Worm (Caenorhabditis elegans) whole organism, L1 larva: ENCODE data around the gene ZK1058.3.

Experiments
- C04F5.9 ChIP-seq: sonication (generic microtip); optimal IDR thresholded peaks from 2 replicates; lab custom pipeline; 2016; ENCODE audit warnings: missing genetic modification characterization, missing compliant biosample characterization
- aha-1 ChIP-seq: fragments of 150-350 bp; optimal IDR thresholded peaks from 2 replicates; lab custom pipeline; 2014; ENCODE audit warnings: missing biosample characterization, missing genetic modification characterization
- alr-1 ChIP-seq: fragments of 200-800 bp; sonication (Bioruptor generic); optimal IDR thresholded peaks from 2 replicates; lab custom pipeline; 2018; ENCODE audit warnings: borderline replicate concordance, mild to moderate bottlenecking, missing genetic modification characterization, missing compliant biosample characterization
- aly-2 ChIP-seq: fragments of 150-350 bp; optimal IDR thresholded peaks from 2 replicates; lab custom pipeline; 2014; ENCODE audit warnings: missing biosample characterization, missing genetic modification characterization
- blmp-1 ChIP-seq: fragments of 150-350 bp; optimal IDR thresholded peaks from 2 replicates; lab custom pipeline; 2014; ENCODE audit warnings: missing biosample characterization, missing genetic modification characterization
- ceh-63 ChIP-seq: fragments of 200-800 bp; sonication (Bioruptor generic); optimal IDR thresholded peaks from 2 replicates; lab custom pipeline; 2018; ENCODE audit warnings: mild to moderate bottlenecking, missing genetic modification characterization, missing compliant biosample characterization
- ceh-8 ChIP-seq: fragments of 200-800 bp; sonication (Bioruptor generic); optimal IDR thresholded peaks from 2 replicates; lab custom pipeline; 2018; ENCODE audit warnings: mild to moderate bottlenecking, missing genetic modification characterization, moderate library complexity, missing compliant biosample characterization
- ceh-82 ChIP-seq, 3 experiments: fragments of 150-350 bp in 1 of 3; sonication (generic microtip) in 2 of 3; optimal IDR thresholded peaks; 2 replicates each; lab custom pipeline; 2014 to 2017; ENCODE audit warnings: missing biosample characterization in 3 of 3, missing genetic modification characterization in 3 of 3
- ceh-88 ChIP-seq: fragments of 200-800 bp; sonication (Bioruptor generic); IDR thresholded peaks from 2 replicates; pipeline ENCODE4 v1.3.6; 2022; ENCODE audit warnings: missing genetic modification characterization, missing compliant biosample characterization
- ces-1 ChIP-seq: fragments of 150-350 bp; optimal IDR thresholded peaks from 2 replicates; lab custom pipeline; 2014; ENCODE audit warnings: missing biosample characterization, missing genetic modification reagents, missing genetic modification characterization
- dpl-1 ChIP-seq, 3 experiments: fragments of 150-350 bp in 2 of 3; sonication (generic microtip) in 1 of 3; optimal IDR thresholded peaks; 2 replicates each; lab custom pipeline; 2014 to 2017; ENCODE audit warnings: missing biosample characterization in 3 of 3, missing genetic modification characterization in 3 of 3, missing genetic modification reagents in 3 of 3
- dsc-1 ChIP-seq: sonication (generic microtip); optimal IDR thresholded peaks from 2 replicates; lab custom pipeline; 2016; ENCODE audit warnings: mild to moderate bottlenecking, missing genetic modification characterization, missing compliant biosample characterization
- efl-1 ChIP-seq, 4 experiments: fragments of 150-350 bp; optimal IDR thresholded peaks in 3 of 4; peaks in 1 of 4; 1 replicate in 1 of 4; 2 replicates in 3 of 4; lab custom pipeline; 2014; ENCODE audit warnings: missing biosample characterization in 2 of 4, missing genetic modification characterization in 2 of 4, missing genetic modification reagents in 2 of 4
- efl-3 ChIP-seq: fragments of 200-800 bp; sonication (Bioruptor generic); optimal IDR thresholded peaks from 2 replicates; lab custom pipeline; 2018; ENCODE audit warnings: mild to moderate bottlenecking, missing genetic modification characterization, missing compliant biosample characterization
- egl-13 ChIP-seq: sonication (generic microtip); optimal IDR thresholded peaks from 2 replicates; lab custom pipeline; 2016; ENCODE audit warnings: missing genotype, missing genetic modification reagents, missing genetic modification characterization, missing compliant biosample characterization
- egl-27 ChIP-seq, 2 experiments: fragments of 150-350 bp in 1 of 2; sonication (generic microtip); optimal IDR thresholded peaks; 3 replicates each; lab custom pipeline; 2017 to 2018; ENCODE audit warnings: missing biosample characterization in 2 of 2, missing genetic modification characterization in 2 of 2, missing genetic modification reagents in 2 of 2
- fkh-10 ChIP-seq: sonication (generic microtip); optimal IDR thresholded peaks from 2 replicates; lab custom pipeline; 2017; ENCODE audit warnings: missing biosample characterization, missing genetic modification reagents, missing genetic modification characterization
- fkh-8 ChIP-seq: sonication (generic microtip); optimal IDR thresholded peaks from 2 replicates; lab custom pipeline; 2016; ENCODE audit warnings: mild to moderate bottlenecking, missing genetic modification characterization, missing compliant biosample characterization
- grh-1 ChIP-seq: fragments of 200-800 bp; sonication (Bioruptor generic); IDR thresholded peaks from 2 replicates; pipeline ENCODE4 v1.3.6; 2022; ENCODE audit warnings: missing genetic modification reagents, missing genetic modification characterization, missing compliant biosample characterization
- hpl-2 ChIP-seq: fragments of 150-350 bp; optimal IDR thresholded peaks from 2 replicates; lab custom pipeline; 2014; ENCODE audit warnings: missing biosample characterization, missing genetic modification reagents, missing genetic modification characterization
- irx-1 ChIP-seq: sonication (generic microtip); optimal IDR thresholded peaks from 2 replicates; lab custom pipeline; 2016; ENCODE audit warnings: missing genetic modification characterization, missing compliant biosample characterization
- isw-1 ChIP-seq: fragments of 200-800 bp; sonication (Bioruptor generic); IDR thresholded peaks from 2 replicates; pipeline ENCODE4 v1.3.6; 2022; ENCODE audit warnings: missing genetic modification characterization, missing compliant biosample characterization
- jun-1 ChIP-seq: fragments of 150-350 bp; optimal IDR thresholded peaks from 2 replicates; lab custom pipeline; 2014; ENCODE audit warnings: missing biosample characterization, missing genetic modification reagents, missing genetic modification characterization
- lin-13 ChIP-seq: fragments of 150-350 bp; optimal IDR thresholded peaks from 2 replicates; lab custom pipeline; 2014; ENCODE audit warnings: missing biosample characterization, missing genetic modification reagents, missing genetic modification characterization
- lin-14 ChIP-seq: fragments of 200-800 bp; sonication (Bioruptor generic); optimal IDR thresholded peaks from 2 replicates; lab custom pipeline; 2018; ENCODE audit warnings: mild to moderate bottlenecking, missing genetic modification characterization, moderate library complexity, missing compliant biosample characterization
- lin-39 ChIP-seq: fragments of 150-350 bp; optimal IDR thresholded peaks from 2 replicates; lab custom pipeline; 2014; ENCODE audit warnings: missing biosample characterization, missing genetic modification reagents, missing genetic modification characterization
- lir-3 ChIP-seq: sonication (generic microtip); optimal IDR thresholded peaks from 2 replicates; lab custom pipeline; 2016; ENCODE audit warnings: mild to moderate bottlenecking, missing genetic modification characterization, moderate library complexity, missing compliant biosample characterization; ENCODE audit not compliant: poor library complexity
- lsy-2 ChIP-seq, 2 experiments: fragments of 150-350 bp; optimal IDR thresholded peaks; 2 replicates each; lab custom pipeline; 2014; ENCODE audit warnings: missing biosample characterization in 2 of 2, missing genetic modification characterization in 2 of 2
- mdl-1 ChIP-seq, 2 experiments: fragments of 150-350 bp; optimal IDR thresholded peaks; 2 replicates each; lab custom pipeline; 2014 to 2017; ENCODE audit warnings: missing biosample characterization in 2 of 2, missing genetic modification characterization in 2 of 2, inconsistent platforms in 1 of 2
- mef-2 ChIP-seq: fragments of 150-350 bp; optimal IDR thresholded peaks from 2 replicates; lab custom pipeline; 2014; ENCODE audit warnings: missing biosample characterization, missing genetic modification characterization
- nhr-11 ChIP-seq: fragments of 150-350 bp; optimal IDR thresholded peaks from 2 replicates; lab custom pipeline; 2014; ENCODE audit warnings: missing biosample characterization, missing genetic modification characterization
- nhr-12 ChIP-seq: sonication (generic microtip); optimal IDR thresholded peaks from 2 replicates; lab custom pipeline; 2017; ENCODE audit warnings: missing biosample characterization, missing genetic modification characterization
- nhr-19 ChIP-seq: fragments of 200-800 bp; sonication (Bioruptor generic); conservative IDR thresholded peaks from 2 replicates; pipeline ENCODE4 v1.3.6; 2022; ENCODE audit warnings: missing genetic modification characterization, missing compliant biosample characterization
- nhr-237 ChIP-seq: fragments of 150-350 bp; optimal IDR thresholded peaks from 2 replicates; lab custom pipeline; 2014; ENCODE audit warnings: missing biosample characterization, missing genetic modification characterization
- nhr-28 ChIP-seq: fragments of 150-350 bp; optimal IDR thresholded peaks from 2 replicates; lab custom pipeline; 2014; ENCODE audit warnings: missing biosample characterization, missing genetic modification characterization
- nhr-47 ChIP-seq: sonication (generic microtip); optimal IDR thresholded peaks from 2 replicates; lab custom pipeline; 2016; ENCODE audit warnings: mild to moderate bottlenecking, missing genetic modification characterization, moderate library complexity, missing compliant biosample characterization
- nhr-71 ChIP-seq: sonication (generic microtip); optimal IDR thresholded peaks from 2 replicates; lab custom pipeline; 2016; ENCODE audit warnings: mild to moderate bottlenecking, missing genetic modification characterization, moderate library complexity, missing compliant biosample characterization
- nhr-76 ChIP-seq: sonication (generic microtip); optimal IDR thresholded peaks from 2 replicates; lab custom pipeline; 2017; ENCODE audit warnings: missing biosample characterization, missing genetic modification characterization
- nhr-85 ChIP-seq: sonication (generic microtip); peaks from one replicate; lab custom pipeline; 2016; ENCODE audit warnings: missing genetic modification characterization, inconsistent platforms, missing compliant biosample characterization
- pag-3 ChIP-seq: sonication (generic microtip); optimal IDR thresholded peaks from 2 replicates; lab custom pipeline; 2017; ENCODE audit warnings: missing genetic modification characterization, mild to moderate bottlenecking, missing compliant biosample characterization, antibody characterized with exemption, borderline replicate concordance; ENCODE audit not compliant: insufficient read depth
- pax-3 ChIP-seq: fragments of 200-800 bp; sonication (Bioruptor generic); optimal IDR thresholded peaks from 2 replicates; lab custom pipeline; 2018; ENCODE audit warnings: mild to moderate bottlenecking, missing genetic modification characterization, moderate library complexity, missing compliant biosample characterization
- snpc-4 ChIP-seq: fragments of 150-350 bp; optimal IDR thresholded peaks from 2 replicates; lab custom pipeline; 2014; ENCODE audit warnings: missing biosample characterization, missing genetic modification characterization
- swsn-7 ChIP-seq: sonication (generic microtip); optimal IDR thresholded peaks from 2 replicates; lab custom pipeline; 2016; ENCODE audit warnings: missing genetic modification characterization, missing compliant biosample characterization
- tbx-2 ChIP-seq: sonication (generic microtip); optimal IDR thresholded peaks from 2 replicates; lab custom pipeline; 2016; ENCODE audit warnings: missing genetic modification characterization, missing compliant biosample characterization
- unc-130 ChIP-seq: fragments of 150-350 bp; optimal IDR thresholded peaks from 2 replicates; lab custom pipeline; 2017; ENCODE audit warnings: missing biosample characterization, missing genetic modification characterization, inconsistent platforms
- unc-30 ChIP-seq: sonication (generic microtip); optimal IDR thresholded peaks from 2 replicates; lab custom pipeline; 2017; ENCODE audit warnings: missing biosample characterization, missing genetic modification characterization
- unc-62 ChIP-seq: fragments of 150-350 bp; optimal IDR thresholded peaks from 2 replicates; lab custom pipeline; 2014; ENCODE audit warnings: missing biosample characterization, missing genetic modification reagents, missing genetic modification characterization
- vab-15 ChIP-seq: sonication (generic microtip); optimal IDR thresholded peaks from 2 replicates; lab custom pipeline; 2017; ENCODE audit warnings: missing genotype, mild to moderate bottlenecking, missing genetic modification characterization, missing compliant biosample characterization
- xbp-1 ChIP-seq: sonication (generic microtip); optimal IDR thresholded peaks from 2 replicates; lab custom pipeline; 2016; ENCODE audit warnings: missing genetic modification characterization, missing compliant biosample characterization
- zag-1 ChIP-seq: fragments of 150-350 bp; optimal IDR thresholded peaks from 2 replicates; lab custom pipeline; 2014; ENCODE audit warnings: missing biosample characterization, missing genetic modification characterization
- ztf-11 ChIP-seq, 2 experiments: sonication (generic microtip); optimal IDR thresholded peaks; 2 replicates each; lab custom pipeline; 2016 to 2017; ENCODE audit warnings: missing genetic modification characterization in 2 of 2, missing biosample characterization in 1 of 2, missing compliant biosample characterization in 1 of 2

Gene ZK1058.3

ce11 chrIII:3953235-3953634 lies 34.6 kb downstream of the ZK1058.3 start (continued):
- TF ChIP-seq unc-62 (no peak), irx-1 (peak; percentile 4), nhr-237 (tag; lab: Kevin White, UChicago) (no peak), jun-1 (tag; lab: Kevin White, UChicago) (peak; percentile 7), nhr-76 (tag; lab: Kevin White, UChicago) (no peak), pag-3 (tag; lab: Kevin White, UChicago) (no peak), mdl-1 (tag; optimal IDR thresholded peaks at IDR 0.05; lab: Kevin White, UChicago) (peak in 1 of 2 experiments; percentile 79), nhr-11 (tag; lab: Kevin White, UChicago) (no peak), aly-2 (tag; lab: Kevin White, UChicago) (no peak), alr-1 (tag; lab: Kevin White, UChicago) (no peak), lsy-2 (tag; optimal IDR thresholded peaks at IDR 0.05; lab: Kevin White, UChicago) (peak; percentile 34 to 62), ztf-11 (tag; optimal IDR thresholded peaks at IDR 0.05; lab: Kevin White, UChicago) (peak in 1 of 2 experiments; percentile 54), mef-2 (tag; lab: Kevin White, UChicago) (no peak), fkh-10 (peak; percentile 4), isw-1 (no peak; the same call in 1 of the 2 replicates), nhr-19 (GFP tag; lab: Robert Waterston, UW) (peak; percentile 40), fkh-8 (tag; lab: Kevin White, UChicago) (peak; percentile 67), vab-15 (tag; lab: Kevin White, UChicago) (peak; percentile 36), dsc-1 (tag; lab: Kevin White, UChicago) (peak; percentile 38), nhr-28 (tag; lab: Kevin White, UChicago) (no peak), lin-13 (GFP tag; lab: Kevin White, UChicago) (no peak), egl-27 (tag; optimal IDR thresholded peaks at IDR 0.05; lab: Kevin White, UChicago) (no peak), xbp-1 (tag; lab: Kevin White, UChicago) (no peak), lir-3 (tag; lab: Kevin White, UChicago) (peak; percentile 40), ceh-8 (GFP tag; lab: Kevin White, UChicago) (no peak), ceh-63 (GFP tag; lab: Kevin White, UChicago) (no peak), grh-1 (no peak), ceh-88 (GFP tag; lab: Robert Waterston, UW) (no peak), swsn-7 (tag; lab: Kevin White, UChicago) (peak; percentile 35), aha-1 (tag; lab: Kevin White, UChicago) (no peak), tbx-2 (tag; lab: Kevin White, UChicago) (peak; percentile 39), lin-39 (tag; lab: Kevin White, UChicago) (no peak), C04F5.9 (tag; lab: Kevin White, UChicago) (no peak), dpl-1 (GFP tag; optimal IDR thresholded peaks at IDR 0.05; lab: Kevin White, UChicago) (peak; percentile 19 to 38 (median 31)), snpc-4 (tag; lab: Kevin White, UChicago) (peak; percentile 18), nhr-85 (tag; lab: Kevin White, UChicago) (peak; percentile 94), hpl-2 (GFP tag; lab: Kevin White, UChicago) (no peak), efl-3 (GFP tag; lab: Kevin White, UChicago) (no peak), ces-1 (no peak), zag-1 (tag; lab: Kevin White, UChicago) (no peak), nhr-12 (tag; lab: Kevin White, UChicago) (no peak), pax-3 (tag; lab: Kevin White, UChicago) (peak; percentile 12)

ce11 chrIII:3954220-3954619 lies 35.6 kb downstream of the ZK1058.3 start:
- TF ChIP-seq fkh-8 (tag; lab: Kevin White, UChicago) (peak; percentile 67), grh-1 (no peak), blmp-1 (tag; lab: Kevin White, UChicago) (peak; percentile 11), ceh-82 (tag; optimal IDR thresholded peaks at IDR 0.05; lab: Kevin White, UChicago) (peak in 1 of 3 experiments; percentile 8), efl-1 (optimal IDR thresholded peaks at IDR 0.05; lab: Kevin White, UChicago) (peak in 1 of 2 experiments; percentile 30), efl-1 (GFP tag; optimal IDR thresholded peaks at IDR 0.05 in 1 of 2; lab: Kevin White, UChicago) (peak in 1 of 2 experiments; percentile 90), vab-15 (tag; lab: Kevin White, UChicago) (peak; percentile 29), ceh-8 (GFP tag; lab: Kevin White, UChicago) (peak; percentile 37), tbx-2 (tag; lab: Kevin White, UChicago) (peak; percentile 45), alr-1 (tag; lab: Kevin White, UChicago) (no peak), egl-13 (no peak), nhr-47 (tag; lab: Kevin White, UChicago) (peak; percentile 42), lin-14 (GFP tag; lab: Kevin White, UChicago) (peak; percentile 90), unc-130 (tag; lab: Kevin White, UChicago) (peak; percentile 54), xbp-1 (tag; lab: Kevin White, UChicago) (peak; percentile 9), nhr-71 (tag; lab: Kevin White, UChicago) (peak; percentile 85), unc-30 (no peak)
